Worm (Caenorhabditis elegans) whole organism, L2 larva: ENCODE measurements around the gene E04F6.4.

ENCODE experiments used
- ama-1 ChIP-seq: fragments of 150-350 bp; optimal IDR thresholded peaks from 2 replicates; lab custom pipeline; 2018; ENCODE audit warnings: inconsistent platforms
- egl-27 ChIP-seq: sonication (generic microtip); optimal IDR thresholded peaks from 3 replicates; lab custom pipeline; 2017; ENCODE audit warnings: missing biosample characterization, missing genetic modification reagents, missing genetic modification characterization
- lin-39 ChIP-seq: fragments of 150-350 bp; optimal IDR thresholded peaks from 2 replicates; lab custom pipeline; 2014; ENCODE audit warnings: missing biosample characterization, missing genetic modification reagents, missing genetic modification characterization
- mdl-1 ChIP-seq, 2 experiments: fragments of 150-350 bp in 1 of 2; sonication (generic microtip) in 1 of 2; optimal IDR thresholded peaks; 2 replicates each; lab custom pipeline; 2017; ENCODE audit warnings: missing biosample characterization in 2 of 2, missing genetic modification characterization in 2 of 2
- nhr-11 ChIP-seq: fragments of 150-350 bp; optimal IDR thresholded peaks from 2 replicates; lab custom pipeline; 2014; ENCODE audit warnings: missing biosample characterization, missing genetic modification characterization
- nhr-237 ChIP-seq: fragments of 150-350 bp; optimal IDR thresholded peaks from 2 replicates; lab custom pipeline; 2014; ENCODE audit warnings: missing biosample characterization, missing genetic modification characterization
- skn-1 ChIP-seq: sonication (generic microtip); optimal IDR thresholded peaks from 2 replicates; lab custom pipeline; 2017; ENCODE audit warnings: missing biosample characterization, missing genetic modification characterization
- sma-9 ChIP-seq, 2 experiments: fragments of 150-350 bp in 1 of 2; sonication (generic microtip) in 1 of 2; optimal IDR thresholded peaks; 2 replicates each; lab custom pipeline; 2014 to 2016; ENCODE audit warnings: missing genetic modification characterization in 2 of 2, mild to moderate bottlenecking in 1 of 2, missing biosample characterization in 1 of 2, missing compliant biosample characterization in 1 of 2, missing genetic modification reagents in 1 of 2, moderate library complexity in 1 of 2
- unc-55 ChIP-seq: fragments of 150-350 bp; sonication (generic microtip); optimal IDR thresholded peaks from 3 replicates; lab custom pipeline; 2014; ENCODE audit warnings: missing biosample characterization, missing genetic modification reagents, missing genetic modification characterization
- zag-1 ChIP-seq: fragments of 150-350 bp; optimal IDR thresholded peaks from 2 replicates; lab custom pipeline; 2014; ENCODE audit warnings: missing biosample characterization, missing genetic modification characterization
- ztf-4 ChIP-seq: fragments of 150-350 bp; optimal IDR thresholded peaks from 2 replicates; lab custom pipeline; 2014; ENCODE audit warnings: missing biosample characterization, missing genetic modification characterization

DNA sequence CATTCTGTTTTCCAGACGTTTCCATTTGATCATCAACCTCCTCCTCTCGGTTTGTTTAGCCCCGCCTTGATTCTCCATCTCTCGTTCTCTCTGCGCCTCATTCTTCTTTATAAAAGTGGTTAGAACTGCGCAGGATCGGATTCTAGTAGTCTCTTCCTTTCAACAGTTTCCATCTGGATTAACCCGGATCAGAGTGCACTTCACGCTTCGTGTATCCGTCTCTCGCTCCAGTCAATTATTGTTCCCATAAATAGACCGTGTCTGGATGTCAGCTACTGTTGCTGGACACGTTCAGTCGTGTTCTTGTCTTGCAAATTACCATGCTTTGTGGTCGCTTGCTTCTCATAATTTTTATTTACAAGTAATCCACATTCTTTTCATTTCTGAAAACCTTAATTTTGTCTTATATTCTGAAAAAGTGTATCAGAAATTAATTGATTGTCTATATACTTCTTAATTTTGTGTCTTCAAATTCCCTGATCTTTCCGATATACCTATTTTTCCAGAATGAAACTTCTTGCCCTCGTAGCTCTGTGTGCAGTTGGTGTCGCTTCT, 39.5 kb downstream of the E04F6.4 start, which contains the start of gene F32A5.4:
- TF ChIP-seq nhr-237 (tag; lab: Kevin White, UChicago) (no peak), unc-55 (GFP tag; lab: Kevin White, UChicago) (no peak), skn-1 (tag; lab: Kevin White, UChicago) (no peak), zag-1 (tag; lab: Kevin White, UChicago) (no peak), sma-9 (GFP tag; optimal IDR thresholded peaks at IDR 0.05; lab: Kevin White, UChicago) (no peak), sma-9 (tag; optimal IDR thresholded peaks at IDR 0.05; lab: Kevin White, UChicago) (no peak), egl-27 (tag; lab: Kevin White, UChicago) (no peak), ama-1 (lab: Kevin White, UChicago) (peak; percentile 61), ztf-4 (tag; lab: Kevin White, UChicago) (no peak), lin-39 (tag; lab: Kevin White, UChicago) (no peak), mdl-1 (tag; optimal IDR thresholded peaks at IDR 0.05; lab: Kevin White, UChicago) (no peak), nhr-11 (tag; lab: Kevin White, UChicago) (no peak)
